Worm (Caenorhabditis elegans) whole organism, L3 larva: ENCODE measurements around the gene Y43F8B.9.

Experiments
- ceh-16 ChIP-seq: sonication (generic microtip); optimal IDR thresholded peaks from 2 replicates; lab custom pipeline; 2017; ENCODE audit warnings: missing biosample characterization, missing genetic modification characterization
- ceh-28 ChIP-seq: fragments of 150-350 bp; optimal IDR thresholded peaks from 2 replicates; lab custom pipeline; 2014; ENCODE audit warnings: missing biosample characterization, missing genetic modification reagents, missing genetic modification characterization
- ceh-82 ChIP-seq: fragments of 150-350 bp; optimal IDR thresholded peaks from 2 replicates; lab custom pipeline; 2014; ENCODE audit warnings: missing biosample characterization, missing genetic modification characterization
- hmg-11 ChIP-seq: sonication (generic microtip); optimal IDR thresholded peaks from 2 replicates; lab custom pipeline; 2016; ENCODE audit warnings: missing genetic modification characterization, missing compliant biosample characterization
- mml-1 ChIP-seq: fragments of 150-350 bp; sonication (generic microtip); optimal IDR thresholded peaks from 3 replicates; lab custom pipeline; 2014; ENCODE audit warnings: missing biosample characterization, missing genetic modification characterization
- nhr-11 ChIP-seq: fragments of 150-350 bp; optimal IDR thresholded peaks from 2 replicates; lab custom pipeline; 2014; ENCODE audit warnings: missing biosample characterization, missing genetic modification characterization
- nhr-25 ChIP-seq: sonication (generic microtip); optimal IDR thresholded peaks from 2 replicates; lab custom pipeline; 2017; ENCODE audit warnings: missing biosample characterization, missing genetic modification characterization
- nhr-77 ChIP-seq: fragments of 150-350 bp; optimal IDR thresholded peaks from 2 replicates; lab custom pipeline; 2014; ENCODE audit warnings: missing biosample characterization, missing genetic modification characterization
- sea-2 ChIP-seq: fragments of 150-350 bp; sonication (generic microtip); optimal IDR thresholded peaks from 4 replicates; lab custom pipeline; 2014; ENCODE audit warnings: missing biosample characterization, missing genetic modification reagents, missing genetic modification characterization
- unc-62 ChIP-seq: fragments of 150-350 bp; sonication (generic microtip); optimal IDR thresholded peaks from 4 replicates; lab custom pipeline; 2014; ENCODE audit warnings: missing biosample characterization, missing genetic modification reagents, missing genetic modification characterization

- TF ChIP-seq mml-1 (tag; lab: Kevin White, UChicago) (no peak), unc-62 (GFP tag; lab: Kevin White, UChicago) (no peak), hmg-11 (tag; lab: Kevin White, UChicago) (no peak), nhr-25 (tag; lab: Kevin White, UChicago) (no peak), nhr-11 (no peak), sea-2 (GFP tag; lab: Kevin White, UChicago) (no peak), ceh-16 (tag; lab: Kevin White, UChicago) (no peak), ceh-28 (tag; lab: Kevin White, UChicago) (no peak), ceh-82 (tag; lab: Kevin White, UChicago) (no peak), nhr-77 (tag; lab: Kevin White, UChicago) (no peak)
Measured at ce11 chrV:19497087-19497486, 19.1 kb downstream of the Y43F8B.9 start.
